Fruit fly (Drosophila melanogaster) whole organism, embryonic: ENCODE measurements around the gene Mrm2.

ENCODE experiments used
- Atf6 ChIP-seq: fragments of 200-800 bp; sonication (Bioruptor generic); IDR thresholded peaks from 2 replicates; pipeline ENCODE4 v1.3.6; 2022; ENCODE audit warnings: missing biosample characterization, missing genetic modification characterization
- Awh ChIP-seq: fragments of 200-800 bp; sonication (Bioruptor generic); IDR thresholded peaks from 2 replicates; pipeline ENCODE4, ENCODE4 v1.3.6; 2022; ENCODE audit warnings: missing biosample characterization, missing genetic modification characterization
- CG11085 ChIP-seq: fragments of 200-800 bp; sonication (Bioruptor generic); IDR thresholded peaks from 2 replicates; pipeline ENCODE4 v1.3.6; 2022; ENCODE audit warnings: missing biosample characterization, missing genetic modification characterization
- CG1233 ChIP-seq: fragments of 200-800 bp; sonication (Bioruptor generic); optimal IDR thresholded peaks from 4 replicates; lab custom pipeline; 2018; ENCODE audit warnings: missing biosample characterization, mild to moderate bottlenecking, missing genetic modification characterization
- CG12744 ChIP-seq: fragments of 200-800 bp; sonication (Bioruptor generic); optimal IDR thresholded peaks from 2 replicates; lab custom pipeline; 2016; ENCODE audit warnings: missing biosample characterization, missing genetic modification characterization
- CG12942 ChIP-seq: fragments of 200-800 bp; sonication (Bioruptor generic); optimal IDR thresholded peaks from 3 replicates; lab custom pipeline; 2016; ENCODE audit warnings: missing biosample characterization, missing genetic modification characterization
- CG13775 ChIP-seq: fragments of 200-800 bp; sonication (Bioruptor generic); optimal IDR thresholded peaks from 3 replicates; lab custom pipeline; 2017; ENCODE audit warnings: missing biosample characterization, mild to moderate bottlenecking, missing genetic modification characterization
- CG1647 ChIP-seq: fragments of 200-800 bp; sonication (Bioruptor generic); optimal IDR thresholded peaks from 3 replicates; lab custom pipeline; 2016; ENCODE audit warnings: missing biosample characterization, missing genetic modification characterization
- CG17829 ChIP-seq: fragments of 200-800 bp; optimal IDR thresholded peaks from 2 replicates; lab custom pipeline; 2019; ENCODE audit warnings: missing biosample characterization, mild to moderate bottlenecking, missing genetic modification characterization, moderate library complexity
- CG18599 ChIP-seq: fragments of 200-800 bp; sonication (Bioruptor generic); optimal IDR thresholded peaks from 3 replicates; lab custom pipeline; 2017; ENCODE audit warnings: missing biosample characterization, missing genetic modification characterization, mild to moderate bottlenecking, moderate library complexity, missing genetic modification reagents
- CG2875 ChIP-seq: fragments of 200-800 bp; sonication (Bioruptor generic); optimal IDR thresholded peaks from 2 replicates; lab custom pipeline; 2017; ENCODE audit warnings: missing biosample characterization, mild to moderate bottlenecking, missing genetic modification characterization, missing genetic modification reagents
- CG30020 ChIP-seq: fragments of 200-800 bp; optimal IDR thresholded peaks from 2 replicates; lab custom pipeline; 2019; ENCODE audit warnings: missing biosample characterization, mild to moderate bottlenecking, missing genetic modification characterization, moderate library complexity
- CG31441 ChIP-seq: fragments of 200-800 bp; sonication (Bioruptor generic); IDR thresholded peaks from 2 replicates; pipeline ENCODE4 v1.3.6; 2022; ENCODE audit warnings: missing biosample characterization, missing genetic modification characterization
- CG34224 ChIP-seq: fragments of 200-800 bp; sonication (Bioruptor generic); IDR thresholded peaks from 3 replicates; pipeline ENCODE4 v1.3.6; 2022; ENCODE audit warnings: missing biosample characterization, missing genetic modification characterization; ENCODE audit not compliant: partially characterized antibody
- CG4360 ChIP-seq: fragments of 200-800 bp; sonication (Bioruptor generic); IDR thresholded peaks from 2 replicates; pipeline ENCODE4 v1.3.6; 2022; ENCODE audit warnings: missing biosample characterization, missing genetic modification characterization
- CG4820 ChIP-seq: fragments of 200-800 bp; sonication (Bioruptor generic); optimal IDR thresholded peaks from 3 replicates; lab custom pipeline; 2016; ENCODE audit warnings: missing biosample characterization, missing genetic modification characterization
- CG7963 ChIP-seq: fragments of 200-800 bp; sonication (Bioruptor generic); IDR thresholded peaks from 3 replicates; pipeline ENCODE4 v1.3.6; 2022; ENCODE audit warnings: missing biosample characterization, missing genetic modification characterization; ENCODE audit not compliant: partially characterized antibody
- CG8359 ChIP-seq: fragments of 200-800 bp; sonication (Bioruptor generic); optimal IDR thresholded peaks from 2 replicates; lab custom pipeline; 2017; ENCODE audit warnings: missing biosample characterization, mild to moderate bottlenecking, missing genetic modification characterization, borderline replicate concordance
- CG9876 ChIP-seq: fragments of 200-800 bp; sonication (Bioruptor generic); optimal IDR thresholded peaks from 2 replicates; lab custom pipeline; 2016; ENCODE audit warnings: missing biosample characterization, missing genetic modification characterization
- CG9932 ChIP-seq: fragments of 200-800 bp; sonication (Bioruptor generic); IDR thresholded peaks from 2 replicates; pipeline ENCODE4 v1.3.6; 2022; ENCODE audit warnings: missing biosample characterization, missing genetic modification characterization
- CrebB ChIP-seq: fragments of 200-800 bp; sonication (Bioruptor generic); optimal IDR thresholded peaks from 3 replicates; lab custom pipeline; 2018; ENCODE audit warnings: missing biosample characterization, mild to moderate bottlenecking, missing genetic modification characterization
- Dek ChIP-seq: fragments of 200-800 bp; sonication (Bioruptor generic); optimal IDR thresholded peaks from 3 replicates; lab custom pipeline; 2019; ENCODE audit warnings: missing biosample characterization, mild to moderate bottlenecking, missing genetic modification characterization, moderate library complexity
- Doc2 ChIP-seq: fragments of 200-800 bp; sonication (Bioruptor generic); IDR thresholded peaks from 2 replicates; pipeline ENCODE4 v1.3.6; 2022; ENCODE audit warnings: missing biosample characterization, missing genetic modification characterization
- Dref ChIP-seq: fragments of 200-800 bp; sonication (Bioruptor generic); IDR thresholded peaks from 2 replicates; pipeline ENCODE4 v1.3.6; 2022; ENCODE audit warnings: missing biosample characterization, missing genetic modification characterization
- Fer1 ChIP-seq: fragments of 200-800 bp; sonication (Bioruptor generic); optimal IDR thresholded peaks from 2 replicates; lab custom pipeline; 2017; ENCODE audit warnings: missing biosample characterization, mild to moderate bottlenecking, missing genetic modification characterization
- Max ChIP-seq: fragments of 200-800 bp; sonication (Bioruptor generic); optimal IDR thresholded peaks from 2 replicates; lab custom pipeline; 2016; ENCODE audit warnings: missing biosample characterization, mild to moderate bottlenecking, missing genetic modification characterization
- Sry-δ ChIP-seq: fragments of 200-800 bp; sonication (Bioruptor generic); optimal IDR thresholded peaks from 2 replicates; lab custom pipeline; 2016; ENCODE audit warnings: missing biosample characterization, missing genetic modification characterization
- Trl ChIP-seq, 3 experiments: fragments of >200 bp in 2 of 3; fragments of 200-800 bp in 1 of 3; sonication (Bioruptor generic) in 1 of 3; optimal IDR thresholded peaks; 2 replicates in 1 of 3; 3 replicates in 2 of 3; lab custom pipeline; 2016 to 2017; ENCODE audit warnings: missing biosample characterization in 1 of 3, missing genetic modification characterization in 1 of 3
- Xbp1 ChIP-seq: fragments of 200-800 bp; sonication (Bioruptor generic); optimal IDR thresholded peaks from 3 replicates; lab custom pipeline; 2016; ENCODE audit warnings: missing biosample characterization, mild to moderate bottlenecking, missing genetic modification characterization
- ato ChIP-seq: fragments of 200-800 bp; sonication (Bioruptor generic); IDR thresholded peaks from 2 replicates; pipeline ENCODE4 v1.3.6; 2022; ENCODE audit warnings: missing biosample characterization, missing genetic modification characterization; ENCODE audit not compliant: partially characterized antibody
- btn ChIP-seq: fragments of 200-800 bp; sonication (Bioruptor generic); optimal IDR thresholded peaks from 2 replicates; lab custom pipeline; 2016; ENCODE audit warnings: missing biosample characterization, missing genetic modification characterization
- corto ChIP-seq: fragments of 200-800 bp; sonication (Bioruptor generic); optimal IDR thresholded peaks from 2 replicates; lab custom pipeline; 2016; ENCODE audit warnings: missing biosample characterization, mild to moderate bottlenecking, missing genetic modification characterization, moderate library complexity
- danr ChIP-seq: fragments of 200-800 bp; sonication (Bioruptor generic); IDR thresholded peaks from 2 replicates; pipeline ENCODE4 v1.3.6; 2022; ENCODE audit warnings: missing biosample characterization, missing genetic modification characterization
- dm ChIP-seq: fragments of 200-800 bp; sonication (Bioruptor generic); optimal IDR thresholded peaks from 3 replicates; lab custom pipeline; 2016; ENCODE audit warnings: missing biosample characterization, missing genetic modification characterization
- knrl ChIP-seq: fragments of 200-800 bp; sonication (Bioruptor generic); IDR thresholded peaks from 3 replicates; pipeline ENCODE4 v1.3.6; 2022; ENCODE audit warnings: missing biosample characterization, missing genetic modification characterization; ENCODE audit not compliant: partially characterized antibody
- lbe ChIP-seq: fragments of 200-800 bp; sonication (Bioruptor generic); optimal IDR thresholded peaks from 2 replicates; lab custom pipeline; 2016; ENCODE audit warnings: missing biosample characterization, mild to moderate bottlenecking, missing genetic modification characterization
- nerfin-2 ChIP-seq: fragments of 200-800 bp; sonication (Bioruptor generic); IDR thresholded peaks from 2 replicates; pipeline ENCODE4 v1.3.6; 2022; ENCODE audit warnings: missing biosample characterization, missing genetic modification characterization; ENCODE audit not compliant: partially characterized antibody
- oc ChIP-seq: fragments of 200-800 bp; sonication (Bioruptor generic); optimal IDR thresholded peaks from 2 replicates; lab custom pipeline; 2018; ENCODE audit warnings: missing biosample characterization, mild to moderate bottlenecking, missing genetic modification characterization, moderate library complexity
- onecut ChIP-seq: fragments of 200-800 bp; sonication (Bioruptor generic); IDR thresholded peaks from 2 replicates; pipeline ENCODE4 v1.3.6; 2022; ENCODE audit warnings: missing biosample characterization, missing genetic modification characterization
- salm ChIP-seq: fragments of 200-800 bp; sonication (Bioruptor generic); optimal IDR thresholded peaks from 2 replicates; lab custom pipeline; 2018; ENCODE audit warnings: missing biosample characterization, mild to moderate bottlenecking, missing genetic modification characterization
- sens-2 ChIP-seq: fragments of 200-800 bp; sonication (Bioruptor generic); IDR thresholded peaks from 2 replicates; pipeline ENCODE4 v1.3.6; 2022; ENCODE audit warnings: missing biosample characterization, missing genetic modification characterization
- shn ChIP-seq: fragments of 200-800 bp; sonication (Bioruptor generic); optimal IDR thresholded peaks from 3 replicates; lab custom pipeline; 2016; ENCODE audit warnings: missing biosample characterization, missing genetic modification characterization
- slp2 ChIP-seq: fragments of 200-800 bp; sonication (Bioruptor generic); optimal IDR thresholded peaks from 2 replicates; lab custom pipeline; 2016; ENCODE audit warnings: missing biosample characterization, missing genetic modification characterization
- unpg ChIP-seq: fragments of 200-800 bp; sonication (Bioruptor generic); optimal IDR thresholded peaks from 3 replicates; lab custom pipeline; 2018; ENCODE audit warnings: missing biosample characterization, mild to moderate bottlenecking, missing genetic modification characterization, moderate library complexity
- vnd ChIP-seq: fragments of 200-800 bp; sonication (Bioruptor generic); IDR thresholded peaks from 3 replicates; pipeline ENCODE4 v1.3.6; 2022; ENCODE audit warnings: missing biosample characterization, missing genetic modification characterization; ENCODE audit not compliant: partially characterized antibody
- wek ChIP-seq: fragments of 200-800 bp; sonication (Bioruptor generic); optimal IDR thresholded peaks from 3 replicates; lab custom pipeline; 2018; ENCODE audit warnings: missing biosample characterization, mild to moderate bottlenecking, missing genetic modification characterization, moderate library complexity
- yki ChIP-seq: fragments of >200 bp; optimal IDR thresholded peaks from 3 replicates; lab custom pipeline; 2018
- zen ChIP-seq: fragments of 200-800 bp; sonication (Bioruptor generic); optimal IDR thresholded peaks from 3 replicates; lab custom pipeline; 2018; ENCODE audit warnings: missing biosample characterization, mild to moderate bottlenecking, missing genetic modification characterization, moderate library complexity

Mrm2 gene

DNA sequence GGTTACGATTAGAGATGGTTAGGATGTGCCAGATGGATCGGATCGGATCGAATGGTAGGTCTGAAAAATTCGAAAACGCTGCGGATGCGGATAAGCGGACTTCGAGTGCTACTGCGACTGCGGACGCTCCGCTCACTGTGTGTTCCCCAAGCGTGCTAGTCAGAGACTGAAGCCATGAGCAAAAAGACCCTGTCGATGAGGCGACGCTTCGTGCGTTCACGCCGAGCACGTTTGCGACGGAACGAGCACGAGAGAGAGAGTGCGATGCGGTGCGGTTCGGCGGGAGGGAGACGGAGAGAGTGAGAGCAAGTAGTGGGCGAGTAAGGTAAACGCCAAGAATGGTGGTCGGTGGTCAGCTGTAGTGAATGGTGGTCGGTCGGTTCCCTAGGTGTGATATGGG is 24.7 kb upstream of the Mrm2 start, which contains the start of gene bnl (continued):
- no peak for TF ChIP-seq danr
- TF ChIP-seq CG4360: peak; percentile 51; the same call in 1 of the 2 replicates
- TF ChIP-seq CG2875 (GFP tag; lab: Kevin White, UChicago): peak; percentile 15
- peak; percentile 56 for TF ChIP-seq Fer1 (GFP tag; lab: Kevin White, UChicago)
- peak; percentile 53 for TF ChIP-seq unpg (GFP tag; lab: Kevin White, UChicago)
- TF ChIP-seq CG12942 (GFP tag; lab: Kevin White, UChicago): no peak
- TF ChIP-seq CG1233 (GFP tag; lab: Kevin White, UChicago): peak; percentile 20
- TF ChIP-seq vnd (GFP tag; lab: Robert Waterston, UW): peak; percentile 59
- TF ChIP-seq Dek (tag; lab: Kevin White, UChicago): peak; percentile 18
- TF ChIP-seq CG34224 (GFP tag; lab: Robert Waterston, UW): peak; percentile 65; the same call in 2 of the 3 replicates
- no peak for TF ChIP-seq Max (GFP tag; lab: Kevin White, UChicago)
- peak; percentile 62; the same call in 1 of the 2 replicates for TF ChIP-seq Awh (GFP tag; lab: Robert Waterston, UW)
- TF ChIP-seq CG9876 (GFP tag; lab: Kevin White, UChicago): peak; percentile 50
- TF ChIP-seq CG17829 (tag; lab: Kevin White, UChicago): peak; percentile 67
- peak; percentile 60 for TF ChIP-seq oc (tag; lab: Kevin White, UChicago)
- TF ChIP-seq CG13775 (GFP tag; lab: Kevin White, UChicago): peak; percentile 99
- TF ChIP-seq Atf6: peak; percentile 61
- TF ChIP-seq yki (lab: Kevin White, UChicago): no peak
- TF ChIP-seq Trl (optimal IDR thresholded peaks at IDR 0.05; lab: Kevin White, UChicago): peak; percentile 75 to 79
- TF ChIP-seq Trl (GFP tag; optimal IDR thresholded peaks at IDR 0.05; lab: Kevin White, UChicago): peak; percentile 55
- no peak for TF ChIP-seq Dref (GFP tag; lab: Robert Waterston, UW)
- TF ChIP-seq CG31441 (GFP tag; lab: Robert Waterston, UW): peak; percentile 47; the same call in 1 of the 2 replicates
- peak; percentile 62 for TF ChIP-seq btn (GFP tag; lab: Kevin White, UChicago)
- no peak for TF ChIP-seq lbe (GFP tag; lab: Kevin White, UChicago)
- TF ChIP-seq slp2 (GFP tag; lab: Kevin White, UChicago): peak; percentile 23
- TF ChIP-seq Sry-δ: peak; percentile 22
- TF ChIP-seq salm: peak; percentile 56
- TF ChIP-seq CG18599 (GFP tag; lab: Kevin White, UChicago): peak; percentile 54

DNA sequence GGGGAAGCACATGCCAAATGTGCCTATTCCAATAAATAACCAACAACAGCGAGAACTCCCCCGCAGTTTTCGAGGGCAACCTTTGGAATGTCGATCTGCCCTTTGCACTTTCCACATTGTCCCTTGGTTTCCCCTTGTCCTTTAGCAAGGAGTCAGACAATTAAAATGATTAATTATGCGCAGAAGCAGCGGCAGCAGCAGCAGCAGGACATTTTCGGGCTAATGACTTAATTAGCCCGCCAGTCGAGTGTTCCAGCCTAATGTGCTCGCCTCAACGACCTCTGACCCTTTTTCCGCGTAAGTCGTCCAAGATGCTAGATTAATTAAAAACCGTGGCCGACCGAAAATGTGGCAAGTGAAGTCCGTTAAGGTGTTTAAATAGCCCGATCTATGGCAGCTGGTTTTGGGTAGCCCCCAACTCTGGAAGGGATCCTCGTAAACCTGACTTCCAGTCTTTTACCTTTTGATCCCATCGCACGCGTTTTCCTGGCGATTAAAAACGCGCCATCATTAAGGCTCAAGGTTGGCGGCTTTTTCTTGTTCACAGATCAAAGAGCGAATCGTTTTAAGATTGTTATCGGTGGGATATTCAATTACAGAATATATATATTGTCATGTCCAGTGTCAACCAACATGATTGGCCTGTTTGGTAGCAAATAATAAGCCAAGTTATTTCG is 22.3 kb upstream of the Mrm2 start:
- TF ChIP-seq zen (tag; lab: Kevin White, UChicago): peak; percentile 91
- TF ChIP-seq CG8359 (GFP tag; lab: Kevin White, UChicago): peak; percentile 98
- no peak for TF ChIP-seq Xbp1 (GFP tag; lab: Kevin White, UChicago)
- TF ChIP-seq CrebB: no peak
- TF ChIP-seq sens-2 (GFP tag; lab: Robert Waterston, UW): no peak
- no peak for TF ChIP-seq knrl (GFP tag; lab: Robert Waterston, UW)

DNA sequence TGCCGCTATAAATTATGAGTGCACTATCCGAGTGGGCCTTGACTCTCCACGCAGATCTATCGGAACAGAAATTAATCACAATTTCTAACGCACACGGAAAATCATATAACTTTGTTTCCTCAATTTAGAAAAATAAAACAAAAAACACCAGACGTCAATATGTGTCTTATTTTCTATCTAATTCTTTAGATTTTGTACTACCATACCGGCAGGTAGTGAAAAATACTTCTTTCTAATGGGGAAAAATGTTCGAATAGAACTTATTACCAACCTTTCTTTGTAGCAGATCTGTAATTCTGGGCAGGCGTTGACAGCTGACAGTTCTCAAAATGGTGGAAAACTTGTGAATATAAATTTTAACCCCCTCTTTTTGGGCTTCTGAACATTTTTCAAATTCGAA is 20.9 kb upstream of the Mrm2 start, which contains the start of gene CG31459:
Gene CG31459 (plus strand): TSS at position 301 of the 400 bp plus-strand sequence.
- TF ChIP-seq Doc2 (GFP tag; lab: Robert Waterston, UW): no peak
- TF ChIP-seq corto: no peak
- no peak for TF ChIP-seq CG9932 (GFP tag; lab: Robert Waterston, UW)
- TF ChIP-seq CG1647 (GFP tag; lab: Kevin White, UChicago): no peak
- no peak for TF ChIP-seq wek (GFP tag; lab: Kevin White, UChicago)
- no peak for TF ChIP-seq CG4820 (GFP tag; lab: Kevin White, UChicago)
- no peak for TF ChIP-seq onecut (GFP tag; lab: Robert Waterston, UW)
- no peak for TF ChIP-seq dm
- TF ChIP-seq CG12744 (GFP tag; lab: Kevin White, UChicago): no peak
- TF ChIP-seq shn (GFP tag; lab: Kevin White, UChicago): no peak
- no peak for TF ChIP-seq CG7963 (GFP tag; lab: Robert Waterston, UW)
- TF ChIP-seq nerfin-2 (GFP tag; lab: Robert Waterston, UW): no peak
- TF ChIP-seq CG11085 (GFP tag; lab: Robert Waterston, UW): no peak
- TF ChIP-seq CG30020 (tag; lab: Kevin White, UChicago): no peak
- no peak for TF ChIP-seq ato (GFP tag; lab: Robert Waterston, UW)
